Fruit fly (Drosophila melanogaster) whole organism, larva: ENCODE measurements around the gene CG34277.

Source experiments
- noc ChIP-seq: fragments of 200-800 bp; sonication (Bioruptor generic); optimal IDR thresholded peaks from 3 replicates; lab custom pipeline; 2019; ENCODE audit warnings: missing biosample characterization, mild to moderate bottlenecking, missing genetic modification characterization, moderate library complexity

CG34277 gene

dm6 chr3R:5369490-5370001 lies at the start of gene CG34277, which contains the start of gene CG31542:
Gene CG34277 (plus strand): TSS chr3R:5369540.
Gene CG31542 (plus strand): TSS chr3R:5369540.
- no peak for TF ChIP-seq noc (tag; lab: Kevin White, UChicago)

- no peak for TF ChIP-seq noc (tag; lab: Kevin White, UChicago)
Observed at dm6 chr3R:5320672-5321071, 48.7 kb upstream of the CG34277 start.

DNA sequence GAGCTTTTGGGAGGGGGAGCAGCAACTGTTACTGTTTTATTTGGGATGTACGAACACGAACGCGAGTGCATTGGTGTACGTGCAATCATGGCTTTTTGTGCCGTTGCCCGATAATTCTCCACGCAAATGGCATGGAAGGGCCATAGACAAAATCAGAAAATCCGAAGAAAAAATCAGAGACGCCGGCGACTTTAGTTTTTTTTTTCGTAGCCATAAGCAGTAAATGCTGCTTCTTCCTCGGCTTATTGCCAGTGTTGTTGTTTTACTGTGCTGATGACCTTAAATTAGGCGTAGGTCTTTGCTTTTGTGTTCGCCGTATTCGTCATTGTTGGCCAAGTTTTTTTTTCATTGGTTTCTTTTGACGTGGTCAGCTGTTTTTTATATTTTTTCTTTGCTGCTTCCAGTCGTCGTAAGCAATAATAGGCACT lies 47.1 kb upstream of the CG34277 start:
- no peak for TF ChIP-seq noc (tag; lab: Kevin White, UChicago)

DNA sequence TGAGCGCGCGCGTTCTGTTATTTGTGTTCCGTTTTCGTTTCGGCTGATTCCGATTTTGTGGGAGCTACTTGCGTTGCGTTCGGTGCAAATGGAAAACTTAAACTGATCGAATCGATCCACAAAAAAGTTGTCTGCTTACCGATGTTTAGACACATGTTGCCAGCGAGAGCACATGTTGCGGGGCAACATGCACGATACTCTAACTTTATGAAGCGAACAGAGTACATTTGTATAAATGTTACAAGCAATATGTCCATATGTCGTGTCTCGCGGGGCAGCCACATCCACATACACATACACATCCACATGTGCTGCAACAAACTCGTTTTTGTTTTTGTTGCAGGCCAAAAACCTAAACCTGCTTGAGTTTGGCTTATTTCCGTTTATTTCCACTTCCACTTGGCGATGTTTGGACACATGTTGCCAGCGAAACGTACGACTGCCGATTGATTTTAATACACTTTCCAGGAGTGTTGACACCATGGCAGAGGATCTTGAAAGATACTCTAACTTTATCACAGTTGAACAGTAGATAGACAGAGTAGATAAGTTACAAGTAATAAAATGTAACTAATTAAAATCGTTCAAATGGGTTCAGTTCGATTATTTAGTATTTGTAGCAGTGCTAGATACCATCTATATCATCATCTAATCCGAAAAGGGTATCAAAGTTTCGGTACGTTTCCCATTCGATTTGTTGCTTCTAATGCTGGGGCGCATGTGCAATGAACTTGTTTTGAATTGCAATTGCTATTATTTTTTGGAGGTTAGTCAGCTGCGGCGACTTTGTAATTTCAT lies 45.4 kb upstream of the CG34277 start:
- TF ChIP-seq noc (tag; lab: Kevin White, UChicago), result peak; percentile 4

DNA sequence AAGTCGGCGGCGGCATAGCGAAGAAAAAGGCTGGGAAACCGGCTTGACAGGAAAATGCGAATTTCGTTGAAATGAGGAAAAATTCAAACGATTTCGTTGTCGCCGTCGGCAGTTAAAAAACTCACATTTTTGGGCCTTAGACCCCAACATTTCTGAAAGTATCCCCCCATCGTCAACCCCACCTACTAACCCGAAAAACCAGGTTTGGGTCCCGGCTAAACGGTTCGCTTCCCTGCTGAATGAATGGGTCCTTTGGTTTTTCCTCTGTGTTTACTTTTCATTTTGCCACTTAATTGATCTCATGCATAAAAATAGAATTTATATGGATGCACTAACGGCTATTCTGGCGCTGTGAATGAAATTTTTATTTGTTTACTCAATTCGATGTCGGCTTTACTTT lies 43.2 kb upstream of the CG34277 start:
- no peak for TF ChIP-seq noc (tag; lab: Kevin White, UChicago)

DNA sequence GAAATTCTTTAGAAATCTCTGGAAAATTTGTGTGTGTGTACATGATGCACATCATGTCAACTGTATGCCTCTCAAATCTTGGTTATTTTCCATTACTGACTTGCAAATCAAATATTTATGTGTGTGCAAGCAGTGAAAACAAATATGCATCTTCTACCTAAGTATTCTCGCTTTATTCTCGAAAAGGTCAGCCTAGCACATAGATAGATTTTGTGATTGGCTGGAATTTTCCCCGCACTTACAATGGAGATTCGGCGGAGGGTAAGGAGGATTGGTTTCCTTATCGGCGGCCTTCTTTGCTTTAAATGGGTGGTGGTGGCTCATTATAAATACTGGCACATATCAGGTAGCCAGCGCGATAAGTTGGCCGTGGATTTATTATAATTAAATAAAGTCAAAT lies 41.4 kb upstream of the CG34277 start:
- TF ChIP-seq noc (tag; lab: Kevin White, UChicago), result no peak

- no peak for TF ChIP-seq noc (tag; lab: Kevin White, UChicago)
Observed at dm6 chr3R:5330338-5330737, 39.0 kb upstream of the CG34277 start.

- TF ChIP-seq noc (tag; lab: Kevin White, UChicago), result no peak
Observed at dm6 chr3R:5331764-5332405, 37.5 kb upstream of the CG34277 start.

DNA sequence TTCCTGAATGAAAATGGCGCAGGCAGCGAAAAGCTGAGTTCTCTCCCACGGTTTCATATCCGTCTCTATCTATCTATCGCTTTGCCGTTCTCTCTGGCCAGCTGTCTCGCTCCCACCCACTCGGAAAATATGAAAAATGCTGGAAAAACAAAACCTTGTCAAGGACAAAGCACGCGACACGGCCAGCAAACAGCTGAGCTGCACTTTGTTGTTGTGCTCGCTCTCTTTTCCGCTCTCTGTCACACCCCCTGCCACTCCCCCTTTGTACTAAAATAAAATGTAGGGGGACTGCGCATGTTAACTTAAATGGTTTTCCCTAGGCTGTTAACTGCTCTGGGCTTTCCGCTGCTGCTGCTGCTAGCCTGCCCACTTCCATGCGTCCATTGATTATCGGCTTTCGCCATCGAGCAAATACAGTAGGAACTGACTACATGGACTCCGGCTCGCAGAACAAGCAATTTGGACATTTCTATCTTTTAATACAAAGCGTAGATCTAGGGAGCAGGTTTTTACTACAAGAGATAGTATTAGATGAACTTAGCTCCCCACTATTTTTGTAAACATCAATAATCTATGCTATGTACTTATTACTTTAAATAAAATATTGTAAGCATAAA lies 22.5 kb upstream of the CG34277 start:
- no peak for TF ChIP-seq noc (tag; lab: Kevin White, UChicago)

dm6 chr3R:5350393-5350972 lies 18.9 kb upstream of the CG34277 start, which contains the start of gene mtd:
Gene mtd (minus strand): TSS chr3R:5350443.
- TF ChIP-seq noc (tag; lab: Kevin White, UChicago), result no peak

dm6 chr3R:5354373-5355134 lies 14.8 kb upstream of the CG34277 start, which contains the start of the genes CG11999 and CG1161:
Gene CG11999 (minus strand): TSS chr3R:5354747.
Gene CG1161 (plus strand): TSS chr3R:5355092.
- peak; percentile 4 for TF ChIP-seq noc (tag; lab: Kevin White, UChicago)

dm6 chr3R:5355135-5355493 lies 14.2 kb upstream of the CG34277 start:
- no peak for TF ChIP-seq noc (tag; lab: Kevin White, UChicago)

- TF ChIP-seq noc (tag; lab: Kevin White, UChicago), result no peak
Observed at dm6 chr3R:5357935-5358414, 11.4 kb upstream of the CG34277 start, which contains the start of gene Prosbeta7. Gene Prosbeta7 (minus strand): TSS chr3R:5358364.

dm6 chr3R:5361681-5362319 lies 7.5 kb upstream of the CG34277 start:
- TF ChIP-seq noc (tag; lab: Kevin White, UChicago), result peak; percentile 87
